Fruit fly (Drosophila melanogaster) whole organism, embryonic: ENCODE measurements around the gene CG31633.

ENCODE experiments used
- Adf1 ChIP-seq: fragments of 200-800 bp; sonication (Bioruptor generic); IDR thresholded peaks from 2 replicates; pipeline ENCODE4 v1.3.6; 2022; ENCODE audit warnings: missing biosample characterization, missing genetic modification characterization
- Asciz ChIP-seq: fragments of 200-800 bp; sonication (Bioruptor generic); optimal IDR thresholded peaks from 2 replicates; lab custom pipeline; 2017; ENCODE audit warnings: missing biosample characterization, mild to moderate bottlenecking, missing genetic modification characterization, missing genetic modification reagents
- CG11560 ChIP-seq: fragments of 200-800 bp; sonication (Bioruptor generic); IDR thresholded peaks from 3 replicates; pipeline ENCODE4 v1.3.6; 2022; ENCODE audit warnings: missing biosample characterization, missing genetic modification characterization
- CG13296 ChIP-seq: fragments of 200-800 bp; sonication (Bioruptor generic); optimal IDR thresholded peaks from 3 replicates; lab custom pipeline; 2018; ENCODE audit warnings: missing biosample characterization, mild to moderate bottlenecking, missing genetic modification characterization
- CG14710 ChIP-seq: fragments of 200-800 bp; sonication (Bioruptor generic); optimal IDR thresholded peaks from 3 replicates; lab custom pipeline; 2019; ENCODE audit warnings: missing biosample characterization, mild to moderate bottlenecking, missing genetic modification characterization, moderate library complexity
- CG15269 ChIP-seq: fragments of 200-800 bp; sonication (Bioruptor generic); optimal IDR thresholded peaks from 2 replicates; lab custom pipeline; 2018; ENCODE audit warnings: missing biosample characterization, mild to moderate bottlenecking, missing genetic modification characterization, moderate library complexity
- CG1603 ChIP-seq: fragments of 200-800 bp; sonication (Bioruptor generic); optimal IDR thresholded peaks from 2 replicates; lab custom pipeline; 2019; ENCODE audit warnings: missing biosample characterization, mild to moderate bottlenecking, missing genetic modification characterization, moderate library complexity
- CG1647 ChIP-seq: fragments of 200-800 bp; sonication (Bioruptor generic); optimal IDR thresholded peaks from 3 replicates; lab custom pipeline; 2016; ENCODE audit warnings: missing biosample characterization, missing genetic modification characterization
- CG16779 ChIP-seq: fragments of 200-800 bp; sonication (Bioruptor generic); IDR thresholded peaks from 2 replicates; pipeline ENCODE4 v1.3.6; 2022; ENCODE audit warnings: missing biosample characterization, missing genetic modification characterization
- CG16813 ChIP-seq: fragments of 200-800 bp; sonication (Bioruptor generic); IDR thresholded peaks from 3 replicates; pipeline ENCODE4 v1.3.6; 2022; ENCODE audit warnings: missing biosample characterization, missing genetic modification characterization; ENCODE audit not compliant: partially characterized antibody
- CG17829 ChIP-seq: fragments of 200-800 bp; optimal IDR thresholded peaks from 2 replicates; lab custom pipeline; 2019; ENCODE audit warnings: missing biosample characterization, mild to moderate bottlenecking, missing genetic modification characterization, moderate library complexity
- CG18599 ChIP-seq: fragments of 200-800 bp; sonication (Bioruptor generic); optimal IDR thresholded peaks from 3 replicates; lab custom pipeline; 2017; ENCODE audit warnings: missing biosample characterization, missing genetic modification characterization, mild to moderate bottlenecking, moderate library complexity, missing genetic modification reagents
- CG2875 ChIP-seq: fragments of 200-800 bp; sonication (Bioruptor generic); optimal IDR thresholded peaks from 2 replicates; lab custom pipeline; 2017; ENCODE audit warnings: missing biosample characterization, mild to moderate bottlenecking, missing genetic modification characterization, missing genetic modification reagents
- CG30403 ChIP-seq: fragments of 200-800 bp; sonication (Bioruptor generic); optimal IDR thresholded peaks from 3 replicates; lab custom pipeline; 2016; ENCODE audit warnings: missing biosample characterization, missing genetic modification characterization
- CG31441 ChIP-seq: fragments of 200-800 bp; sonication (Bioruptor generic); IDR thresholded peaks from 2 replicates; pipeline ENCODE4 v1.3.6; 2022; ENCODE audit warnings: missing biosample characterization, missing genetic modification characterization
- CG32532 ChIP-seq: fragments of 200-800 bp; sonication (Bioruptor generic); IDR thresholded peaks from 2 replicates; pipeline ENCODE4 v1.3.6; 2022; ENCODE audit warnings: missing biosample characterization, missing genetic modification characterization
- CG33557 ChIP-seq: fragments of 200-800 bp; sonication (Bioruptor generic); optimal IDR thresholded peaks from 2 replicates; lab custom pipeline; 2019; ENCODE audit warnings: missing biosample characterization, mild to moderate bottlenecking, missing genetic modification characterization, moderate library complexity
- CG7928 ChIP-seq: fragments of 200-800 bp; sonication (Bioruptor generic); optimal IDR thresholded peaks from 2 replicates; lab custom pipeline; 2017; ENCODE audit warnings: missing biosample characterization, mild to moderate bottlenecking, missing genetic modification characterization
- Drgx ChIP-seq: fragments of 200-800 bp; sonication (Bioruptor generic); IDR thresholded peaks from 2 replicates; pipeline ENCODE4 v1.3.6; 2022; ENCODE audit warnings: missing biosample characterization, missing genetic modification characterization
- Elba2 ChIP-seq: fragments of 200-800 bp; sonication (Bioruptor generic); optimal IDR thresholded peaks from 3 replicates; lab custom pipeline; 2016; ENCODE audit warnings: missing biosample characterization, missing genetic modification characterization
- H15 ChIP-seq: fragments of 200-800 bp; sonication (Bioruptor generic); IDR thresholded peaks from 3 replicates; pipeline ENCODE4 v1.3.6; 2022; ENCODE audit warnings: missing biosample characterization, missing genetic modification characterization
- HLH4C ChIP-seq: fragments of 200-800 bp; sonication (Bioruptor generic); IDR thresholded peaks from 3 replicates; pipeline ENCODE4 v1.3.6; 2022; ENCODE audit warnings: missing biosample characterization, missing genetic modification characterization; ENCODE audit not compliant: partially characterized antibody
- Hey ChIP-seq: fragments of 200-800 bp; sonication (Bioruptor generic); optimal IDR thresholded peaks from 3 replicates; lab custom pipeline; 2018; ENCODE audit warnings: missing biosample characterization, mild to moderate bottlenecking, missing genetic modification characterization
- Med ChIP-seq: fragments of 200-800 bp; sonication (Bioruptor generic); peaks from one replicate; lab custom pipeline; 2016; ENCODE audit warnings: missing biosample characterization, missing genetic modification characterization, mild to moderate bottlenecking, inconsistent platforms, moderate library complexity
- Rx ChIP-seq: fragments of 200-800 bp; sonication (Bioruptor generic); IDR thresholded peaks from 2 replicates; pipeline ENCODE4 v1.3.6; 2022; ENCODE audit warnings: missing biosample characterization, missing genetic modification characterization
- Sox102F ChIP-seq: fragments of 200-800 bp; sonication (Bioruptor generic); optimal IDR thresholded peaks from 2 replicates; lab custom pipeline; 2018; ENCODE audit warnings: missing biosample characterization, mild to moderate bottlenecking, missing genetic modification characterization, moderate library complexity
- Tbp ChIP-seq: fragments of >200 bp; optimal IDR thresholded peaks from 2 replicates; lab custom pipeline; 2018; ENCODE audit warnings: missing biosample characterization, missing genetic modification characterization
- cato ChIP-seq: fragments of 200-800 bp; sonication (Bioruptor generic); optimal IDR thresholded peaks from 2 replicates; lab custom pipeline; 2016; ENCODE audit warnings: missing biosample characterization, missing genetic modification characterization, borderline replicate concordance
- caup ChIP-seq: fragments of 200-800 bp; sonication (Bioruptor generic); optimal IDR thresholded peaks from 3 replicates; lab custom pipeline; 2017; ENCODE audit warnings: missing biosample characterization, mild to moderate bottlenecking, missing genetic modification characterization, moderate library complexity; ENCODE audit not compliant: severe bottlenecking
- crol ChIP-seq: fragments of 200-800 bp; sonication (Bioruptor generic); IDR thresholded peaks from 2 replicates; pipeline ENCODE4 v1.3.6; 2022; ENCODE audit warnings: missing biosample characterization, missing genetic modification characterization
- dmrt99B ChIP-seq: fragments of 200-800 bp; sonication (Bioruptor generic); optimal IDR thresholded peaks from 2 replicates; lab custom pipeline; 2018; ENCODE audit warnings: missing biosample characterization, mild to moderate bottlenecking, missing genetic modification characterization, moderate library complexity
- gsb-n ChIP-seq: fragments of 200-800 bp; sonication (Bioruptor generic); optimal IDR thresholded peaks from 3 replicates; lab custom pipeline; 2018; ENCODE audit warnings: missing biosample characterization, mild to moderate bottlenecking, missing genetic modification characterization
- hkb ChIP-seq, 2 experiments: fragments of 200-800 bp in 1 of 2; fragments of >200 bp in 1 of 2; sonication (Bioruptor generic) in 1 of 2; IDR thresholded peaks in 1 of 2; optimal IDR thresholded peaks in 1 of 2; 2 replicates each; pipeline versions ENCODE4 v1.3.6 to Lab custom; 2017 to 2022; ENCODE audit warnings: missing biosample characterization in 1 of 2, missing genetic modification characterization in 1 of 2
- kah ChIP-seq: fragments of 200-800 bp; sonication (Bioruptor generic); optimal IDR thresholded peaks from 2 replicates; lab custom pipeline; 2018; ENCODE audit warnings: missing biosample characterization, mild to moderate bottlenecking, missing genetic modification characterization
- lmd ChIP-seq: fragments of 200-800 bp; sonication (Bioruptor generic); IDR thresholded peaks from 2 replicates; pipeline ENCODE4 v1.3.6; 2022; ENCODE audit warnings: missing biosample characterization, missing genetic modification characterization
- nom ChIP-seq: fragments of 200-800 bp; sonication (Bioruptor generic); optimal IDR thresholded peaks from 2 replicates; lab custom pipeline; 2017; ENCODE audit warnings: missing biosample characterization, missing genetic modification characterization, mild to moderate bottlenecking, moderate library complexity, missing genetic modification reagents
- pfk ChIP-seq: fragments of 200-800 bp; sonication (Bioruptor generic); optimal IDR thresholded peaks from 2 replicates; lab custom pipeline; 2018; ENCODE audit warnings: missing biosample characterization, mild to moderate bottlenecking, missing genetic modification characterization, moderate library complexity
- pita ChIP-seq: fragments of 200-800 bp; sonication (Bioruptor generic); optimal IDR thresholded peaks from 2 replicates; lab custom pipeline; 2017; ENCODE audit warnings: missing biosample characterization, mild to moderate bottlenecking, missing genetic modification characterization
- prd ChIP-seq, 3 experiments: fragments of >200 bp in 2 of 3; fragments of 200-800 bp in 1 of 3; sonication (Bioruptor generic) in 1 of 3; optimal IDR thresholded peaks in 2 of 3; IDR thresholded peaks in 1 of 3; 2 replicates in 2 of 3; 3 replicates in 1 of 3; pipeline versions ENCODE4 v1.3.6 to Lab custom; 2017 to 2022; ENCODE audit warnings: missing biosample characterization in 1 of 3, missing genetic modification characterization in 1 of 3
- rib ChIP-seq: fragments of 200-800 bp; sonication (Bioruptor generic); IDR thresholded peaks from 2 replicates; pipeline ENCODE4 v1.3.6; 2022; ENCODE audit warnings: missing biosample characterization, missing genetic modification characterization
- sens ChIP-seq: fragments of 200-800 bp; sonication (Bioruptor generic); peaks from one replicate; lab custom pipeline; 2016; ENCODE audit warnings: missing biosample characterization, missing genetic modification characterization
- sug ChIP-seq: fragments of 200-800 bp; optimal IDR thresholded peaks from 2 replicates; lab custom pipeline; 2019; ENCODE audit warnings: missing biosample characterization, mild to moderate bottlenecking, missing genetic modification characterization, moderate library complexity
- trem ChIP-seq: fragments of 200-800 bp; optimal IDR thresholded peaks from 3 replicates; lab custom pipeline; 2019; ENCODE audit warnings: missing biosample characterization, mild to moderate bottlenecking, missing genetic modification characterization, moderate library complexity
- vnd ChIP-seq: fragments of 200-800 bp; sonication (Bioruptor generic); IDR thresholded peaks from 3 replicates; pipeline ENCODE4 v1.3.6; 2022; ENCODE audit warnings: missing biosample characterization, missing genetic modification characterization; ENCODE audit not compliant: partially characterized antibody
- vvl ChIP-seq: fragments of 200-800 bp; sonication (Bioruptor generic); IDR thresholded peaks from 2 replicates; pipeline ENCODE4 v1.3.6; 2022; ENCODE audit warnings: missing biosample characterization, missing genetic modification characterization
- yki ChIP-seq: fragments of >200 bp; optimal IDR thresholded peaks from 3 replicates; lab custom pipeline; 2018

The CG31633 gene

DNA sequence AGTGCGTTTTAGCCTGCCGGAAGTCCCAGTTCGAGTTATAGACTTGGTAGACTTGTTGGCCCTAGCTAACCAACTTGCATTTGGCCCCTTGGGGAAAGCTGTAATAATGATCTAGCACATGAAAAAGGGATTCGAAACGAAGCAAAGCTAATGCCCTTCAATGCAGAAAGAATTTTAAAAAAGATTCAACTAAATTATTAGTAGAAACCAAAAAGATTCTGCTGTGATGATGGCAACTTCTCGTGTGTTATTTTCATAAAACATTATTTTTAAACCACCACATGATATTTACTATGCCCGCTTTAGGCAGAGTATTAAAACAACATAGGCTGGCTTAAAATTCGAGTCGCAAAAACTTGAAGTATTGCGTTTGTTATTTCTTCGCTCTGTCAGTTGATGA, 35.9 kb upstream of the CG31633 start (continued):
- TF ChIP-seq hkb (optimal IDR thresholded peaks at IDR 0.05; lab: Kevin White, UChicago) (no peak), hkb (GFP tag; IDR thresholded peaks at IDR 0.05; lab: Robert Waterston, UW) (no peak), Rx (GFP tag; lab: Robert Waterston, UW) (no peak), CG15269 (tag; lab: Kevin White, UChicago) (no peak), HLH4C (no peak), CG1603 (no peak), Hey (tag; lab: Kevin White, UChicago) (no peak), CG16779 (GFP tag; lab: Robert Waterston, UW) (no peak), Elba2 (GFP tag; lab: Kevin White, UChicago) (no peak), CG7928 (GFP tag; lab: Kevin White, UChicago) (no peak), CG30403 (GFP tag; lab: Kevin White, UChicago) (no peak), sug (tag; lab: Kevin White, UChicago) (no peak), Adf1 (no peak), Asciz (GFP tag; lab: Kevin White, UChicago) (no peak), lmd (GFP tag; lab: Robert Waterston, UW) (no peak), sens (GFP tag; lab: Kevin White, UChicago) (peak; percentile 75), pita (no peak), Sox102F (peak; percentile 24), Med (GFP tag; lab: Kevin White, UChicago) (peak; percentile 64), rib (GFP tag; lab: Robert Waterston, UW) (no peak), CG33557 (GFP tag; lab: Kevin White, UChicago) (no peak), Drgx (no peak; the same call in 1 of the 2 replicates), vvl (0 out of 2 replicates have a peak, but pooled peaks have one; percentile 7), vnd (GFP tag; lab: Robert Waterston, UW) (no peak), CG16813 (GFP tag; lab: Robert Waterston, UW) (no peak), CG17829 (tag; lab: Kevin White, UChicago) (no peak)
- TF ChIP-seq, all 482 proteins: peak for 6

dm6 chr2L:6686612-6687011, 30.5 kb upstream of the CG31633 start, which contains the start of gene CG11327:
TSS of gene CG11327 (minus strand) at chr2L:6686712.
- TF ChIP-seq pfk (GFP tag; lab: Kevin White, UChicago) (no peak), trem (tag; lab: Kevin White, UChicago) (peak; percentile 7)

dm6 chr2L:6683992-6684882, 28.1 kb upstream of the CG31633 start, which contains the start of gene Nhe3:
TSS of gene Nhe3 (minus strand) at chr2L:6684364.
- peak; percentile 69 for TF ChIP-seq gsb-n (tag; lab: Kevin White, UChicago)
- TF ChIP-seq CG13296 (GFP tag; lab: Kevin White, UChicago) = peak; percentile 79
- TF ChIP-seq CG18599 (GFP tag; lab: Kevin White, UChicago) = peak; percentile 41
- no peak for TF ChIP-seq prd (optimal IDR thresholded peaks at IDR 0.05; lab: Kevin White, UChicago)
- peak; percentile 90 for TF ChIP-seq prd (GFP tag; IDR thresholded peaks at IDR 0.05; lab: Robert Waterston, UW)
- peak; percentile 81 for TF ChIP-seq CG14710 (tag; lab: Kevin White, UChicago)
- TF ChIP-seq caup = peak; percentile 79
- TF ChIP-seq CG31441 (GFP tag; lab: Robert Waterston, UW) = no peak
- peak; percentile 94 for TF ChIP-seq crol (GFP tag; lab: Robert Waterston, UW)
- peak; percentile 82 for TF ChIP-seq H15
- peak; percentile 49 for TF ChIP-seq nom
- TF ChIP-seq CG1647 (GFP tag; lab: Kevin White, UChicago) = peak; percentile 70
- no peak for TF ChIP-seq dmrt99B (tag; lab: Kevin White, UChicago)
- no peak for TF ChIP-seq Tbp (GFP tag; lab: Kevin White, UChicago)
- peak; percentile 68; the same call in 2 of the 3 replicates for TF ChIP-seq CG11560 (tag; lab: Robert Waterston, UW)
- TF ChIP-seq kah = no peak
- peak; percentile 46 for TF ChIP-seq CG2875 (GFP tag; lab: Kevin White, UChicago)
- no peak for TF ChIP-seq yki (lab: Kevin White, UChicago)
- peak; percentile 50 for TF ChIP-seq cato
- TF ChIP-seq CG32532 (GFP tag; lab: Robert Waterston, UW) = peak; percentile 83
